Worm (Caenorhabditis elegans): ENCODE results near the gene gex-2.
A peak's percentile ranks its signal among the peaks of the same experiment; 100 is the strongest.

Gene gex-2

ce11 chrIV:603543-603942, 31.0 kb downstream of the gex-2 start, which contains the start of gene prmt-4:
TSS of gene prmt-4 (minus strand) at chrIV:603643.
- TF ChIP-seq ceh-36 (tag; optimal IDR thresholded peaks at IDR 0.05) = no peak
- no peak for TF ChIP-seq F13C5.2 (tag; optimal IDR thresholded peaks at IDR 0.05)
- no peak for TF ChIP-seq flt-1 (GFP tag; IDR thresholded peaks at IDR 0.05)
- no peak for TF ChIP-seq tra-4 (tag; optimal IDR thresholded peaks at IDR 0.05)
- no peak for TF ChIP-seq hnd-1 (tag; optimal IDR thresholded peaks at IDR 0.05)
- no peak for TF ChIP-seq tbx-37 (GFP tag; conservative IDR thresholded peaks at IDR 0.05)
- no peak for TF ChIP-seq sea-1 (GFP tag; conservative IDR thresholded peaks at IDR 0.05)
- TF ChIP-seq scrt-1 (GFP tag; IDR thresholded peaks at IDR 0.05) = no peak
- no peak for TF ChIP-seq ets-7 (tag; optimal IDR thresholded peaks at IDR 0.05)
- no peak for TF ChIP-seq B0310.2 (tag; optimal IDR thresholded peaks at IDR 0.05)

ce11 chrIV:604144-604543, 31.6 kb downstream of the gex-2 start, which contains the start of gene col-102:
TSS of gene col-102 (plus strand) at chrIV:604444.
- TF ChIP-seq hnd-1 (tag; optimal IDR thresholded peaks at IDR 0.05) = no peak
- no peak for TF ChIP-seq F13C5.2 (tag; optimal IDR thresholded peaks at IDR 0.05)
- no peak for TF ChIP-seq flt-1 (GFP tag; IDR thresholded peaks at IDR 0.05)
- no peak for TF ChIP-seq ets-7 (tag; optimal IDR thresholded peaks at IDR 0.05)
- no peak for TF ChIP-seq pes-1 (GFP tag; IDR thresholded peaks at IDR 0.05)
- TF ChIP-seq aly-1 (tag; optimal IDR thresholded peaks at IDR 0.05) = no peak
- TF ChIP-seq tbx-37 (GFP tag; conservative IDR thresholded peaks at IDR 0.05) = no peak
- TF ChIP-seq tbx-11 (GFP tag; IDR thresholded peaks at IDR 0.05) = no peak

ce11 chrIV:604817-605216, 32.2 kb downstream of the gex-2 start:
- TF ChIP-seq ceh-36 (tag; optimal IDR thresholded peaks at IDR 0.05) (no peak), scrt-1 (GFP tag; IDR thresholded peaks at IDR 0.05) (no peak), aly-1 (tag; optimal IDR thresholded peaks at IDR 0.05) (no peak), ama-1 (optimal IDR thresholded peaks at IDR 0.05) (no peak), tra-4 (tag; optimal IDR thresholded peaks at IDR 0.05) (no peak), B0310.2 (tag; optimal IDR thresholded peaks at IDR 0.05) (no peak), hmg-4 (GFP tag; optimal IDR thresholded peaks at IDR 0.05) (no peak), pes-1 (GFP tag; IDR thresholded peaks at IDR 0.05) (no peak), hmbx-1 (tag; optimal IDR thresholded peaks at IDR 0.05) (no peak), flt-1 (GFP tag; IDR thresholded peaks at IDR 0.05) (no peak), ets-7 (tag; optimal IDR thresholded peaks at IDR 0.05) (no peak), tbx-37 (GFP tag; conservative IDR thresholded peaks at IDR 0.05) (no peak)

DNA sequence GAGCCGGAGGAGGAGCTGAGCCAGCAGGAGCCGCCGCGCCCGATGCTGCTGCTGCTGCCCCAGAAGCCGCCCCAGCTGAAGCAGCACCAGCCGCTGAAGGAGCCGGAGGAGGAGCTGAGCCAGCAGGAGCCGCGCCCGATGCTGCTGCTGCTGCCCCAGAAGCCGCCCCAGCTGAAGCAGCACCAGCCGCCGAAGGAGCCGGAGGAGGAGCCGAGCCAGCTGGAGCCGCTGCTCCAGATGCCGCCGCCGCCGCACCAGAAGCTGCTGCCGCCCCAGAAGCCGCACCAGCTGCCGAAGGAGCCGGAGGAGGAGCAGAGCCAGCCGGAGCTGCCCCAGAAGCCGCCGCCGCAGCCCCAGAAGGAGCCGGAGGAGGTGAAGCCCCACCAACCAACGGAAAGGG, 32.9 kb downstream of the gex-2 start:
- TF ChIP-seq hmbx-1 (tag; optimal IDR thresholded peaks at IDR 0.05) (no peak), aly-1 (tag; optimal IDR thresholded peaks at IDR 0.05) (no peak), pes-1 (GFP tag; IDR thresholded peaks at IDR 0.05) (peak; percentile 17; the same call in 1 of the 2 replicates)

- no peak for TF ChIP-seq ets-7 (tag; optimal IDR thresholded peaks at IDR 0.05)
Observed at ce11 chrIV:606055-606454, 33.5 kb downstream of the gex-2 start, which contains the start of gene inx-18. TSS of gene inx-18 (plus strand) at chrIV:606355.

DNA sequence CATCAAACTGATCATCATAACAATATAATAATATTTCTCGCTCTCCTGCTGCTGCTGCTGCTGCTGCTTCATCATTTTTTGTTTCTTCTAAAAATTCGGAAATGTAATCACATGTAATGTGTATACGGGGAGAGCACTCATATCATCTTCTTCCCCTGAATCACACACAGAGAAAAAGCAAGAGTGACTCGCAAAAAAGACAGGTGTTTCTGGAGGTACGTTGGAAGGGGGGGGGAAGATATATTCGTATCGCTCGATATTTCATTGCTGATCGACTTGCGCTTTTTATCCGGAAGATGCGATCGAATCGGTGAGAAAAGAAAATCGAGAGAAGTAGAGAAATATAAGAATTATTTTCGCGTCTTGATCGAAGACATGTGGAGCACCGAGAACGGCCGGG, 35.1 kb downstream of the gex-2 start:
- TF ChIP-seq F13C5.2 (tag; optimal IDR thresholded peaks at IDR 0.05) = no peak
- no peak for TF ChIP-seq ceh-36 (tag; optimal IDR thresholded peaks at IDR 0.05)
- TF ChIP-seq ama-1 (optimal IDR thresholded peaks at IDR 0.05) = no peak
- no peak for TF ChIP-seq ets-7 (tag; optimal IDR thresholded peaks at IDR 0.05)
- TF ChIP-seq aly-1 (tag; optimal IDR thresholded peaks at IDR 0.05) = no peak
- no peak for TF ChIP-seq tbx-37 (GFP tag; conservative IDR thresholded peaks at IDR 0.05)
- no peak for TF ChIP-seq tbx-11 (GFP tag; IDR thresholded peaks at IDR 0.05)
- TF ChIP-seq scrt-1 (GFP tag; IDR thresholded peaks at IDR 0.05) = no peak
- no peak for TF ChIP-seq hmbx-1 (tag; optimal IDR thresholded peaks at IDR 0.05)
- TF ChIP-seq pes-1 (GFP tag; IDR thresholded peaks at IDR 0.05) = no peak
- no peak for TF ChIP-seq sea-1 (GFP tag; conservative IDR thresholded peaks at IDR 0.05)
- TF ChIP-seq B0310.2 (tag; optimal IDR thresholded peaks at IDR 0.05) = no peak

DNA sequence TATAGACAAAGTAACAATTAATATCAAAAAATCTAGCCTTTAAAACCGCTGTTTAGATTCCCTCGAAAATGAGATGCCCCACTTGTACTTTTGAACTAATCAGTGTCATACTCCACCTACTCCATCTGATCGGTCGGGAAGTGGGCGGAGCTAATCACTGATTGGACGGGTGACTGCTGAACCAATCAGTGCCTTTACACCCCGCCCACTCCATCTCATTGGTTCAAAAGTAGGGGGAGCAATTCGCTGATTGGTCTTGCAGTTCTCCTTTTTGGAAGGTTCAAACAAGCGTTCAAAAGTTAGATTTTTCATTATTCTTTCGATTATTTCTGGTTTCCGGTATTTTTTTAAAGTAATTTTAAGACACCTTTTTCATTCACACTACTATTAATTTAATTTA, 40.6 kb downstream of the gex-2 start:
- TF ChIP-seq scrt-1 (GFP tag; IDR thresholded peaks at IDR 0.05) = no peak
- no peak for TF ChIP-seq B0310.2 (tag; optimal IDR thresholded peaks at IDR 0.05)
- no peak for TF ChIP-seq hnd-1 (tag; optimal IDR thresholded peaks at IDR 0.05)
- no peak for TF ChIP-seq sea-1 (GFP tag; conservative IDR thresholded peaks at IDR 0.05)
- no peak for TF ChIP-seq ceh-36 (tag; optimal IDR thresholded peaks at IDR 0.05)
- no peak for TF ChIP-seq flt-1 (GFP tag; IDR thresholded peaks at IDR 0.05)
- no peak for TF ChIP-seq aly-1 (tag; optimal IDR thresholded peaks at IDR 0.05)
- TF ChIP-seq ama-1 (optimal IDR thresholded peaks at IDR 0.05) = no peak
- no peak for TF ChIP-seq hmbx-1 (tag; optimal IDR thresholded peaks at IDR 0.05)
- no peak for TF ChIP-seq tbx-37 (GFP tag; conservative IDR thresholded peaks at IDR 0.05)
- TF ChIP-seq ets-7 (tag; optimal IDR thresholded peaks at IDR 0.05) = no peak
- TF ChIP-seq ceh-13 (GFP tag; optimal IDR thresholded peaks at IDR 0.05) = no peak
- TF ChIP-seq F13C5.2 (tag; optimal IDR thresholded peaks at IDR 0.05) = no peak
- TF ChIP-seq tra-4 (tag; optimal IDR thresholded peaks at IDR 0.05) = no peak
- TF ChIP-seq pes-1 (GFP tag; IDR thresholded peaks at IDR 0.05) = no peak
- TF ChIP-seq tbx-11 (GFP tag; IDR thresholded peaks at IDR 0.05) = no peak
- no peak for TF ChIP-seq hmg-4 (GFP tag; optimal IDR thresholded peaks at IDR 0.05)

DNA sequence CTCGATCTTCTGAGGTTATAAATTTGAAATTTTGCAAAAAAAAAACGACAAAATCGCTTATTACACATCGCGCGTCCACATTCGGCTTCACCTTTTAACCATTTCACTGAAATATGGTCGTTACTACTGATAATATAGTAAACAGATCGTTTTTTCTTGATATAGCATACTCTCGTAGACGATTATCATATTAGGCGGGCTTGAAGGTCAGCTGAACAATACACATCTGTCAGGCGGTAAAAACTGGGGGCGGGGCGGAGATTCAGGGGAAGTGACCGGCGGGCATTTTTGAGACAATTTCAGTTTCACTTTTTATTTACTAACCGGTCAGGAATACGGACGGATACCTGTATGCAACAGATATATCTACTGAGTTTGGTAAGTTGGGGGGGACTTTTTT, 42.7 kb downstream of the gex-2 start, which contains the start of gene C18H7.1:
Gene C18H7.1 (plus strand): TSS at position 301 of the 400 bp plus-strand sequence.
- TF ChIP-seq F13C5.2 (tag; optimal IDR thresholded peaks at IDR 0.05) (no peak), ets-7 (tag; optimal IDR thresholded peaks at IDR 0.05) (no peak), hmbx-1 (tag; optimal IDR thresholded peaks at IDR 0.05) (no peak), flt-1 (GFP tag; IDR thresholded peaks at IDR 0.05) (no peak), B0310.2 (tag; optimal IDR thresholded peaks at IDR 0.05) (no peak), aly-1 (tag; optimal IDR thresholded peaks at IDR 0.05) (no peak), hmg-4 (GFP tag; optimal IDR thresholded peaks at IDR 0.05) (no peak), ama-1 (optimal IDR thresholded peaks at IDR 0.05) (no peak), tra-4 (tag; optimal IDR thresholded peaks at IDR 0.05) (no peak), pes-1 (GFP tag; IDR thresholded peaks at IDR 0.05) (no peak), tbx-11 (GFP tag; IDR thresholded peaks at IDR 0.05) (no peak), ceh-36 (tag; optimal IDR thresholded peaks at IDR 0.05) (no peak), sea-1 (GFP tag; conservative IDR thresholded peaks at IDR 0.05) (no peak), scrt-1 (GFP tag; IDR thresholded peaks at IDR 0.05) (no peak), hnd-1 (tag; optimal IDR thresholded peaks at IDR 0.05) (no peak)

Measured in whole organism, early embryonic.